Worm (Caenorhabditis elegans): ENCODE results near the gene F49E8.6.

The F49E8.6 gene

ce11 chrIV:7550445-7550844 lies 4.0 kb downstream of the F49E8.6 start, which contains the start of gene pam-1:
Gene pam-1, minus strand, starts transcription at chrIV:7550812.
- TF ChIP-seq cebp-1 (GFP tag; IDR thresholded peaks at IDR 0.05) (no peak), cebp-1 (tag; optimal IDR thresholded peaks at IDR 0.05) (peak; percentile 42), tlf-1 (GFP tag; optimal IDR thresholded peaks at IDR 0.05) (no peak), nfyb-1 (GFP tag; IDR thresholded peaks at IDR 0.05) (peak; percentile 26; the same call in 1 of the 2 replicates)

- TF ChIP-seq let-607 (tag; optimal IDR thresholded peaks at IDR 0.05) (peak; percentile 89 to 96), pha-4 (tag; optimal IDR thresholded peaks at IDR 0.05) (no peak), ccch-3 (GFP tag; optimal IDR thresholded peaks at IDR 0.05) (no peak), lin-54 (GFP tag; optimal IDR thresholded peaks at IDR 0.05) (peak; percentile 36), Y53F4B.3 (GFP tag; IDR thresholded peaks at IDR 0.05) (no peak), madf-6 (GFP tag; IDR thresholded peaks at IDR 0.05) (peak; percentile 31; the same call in 1 of the 2 replicates), tlf-1 (GFP tag; optimal IDR thresholded peaks at IDR 0.05) (no peak), ztf-25 (GFP tag; IDR thresholded peaks at IDR 0.05) (no peak), lin-26 (GFP tag; IDR thresholded peaks at IDR 0.05) (peak; percentile 43), mel-28 (tag; optimal IDR thresholded peaks at IDR 0.05; ENCODE audit: borderline replicate concordance) (no peak), madf-8 (GFP tag; conservative IDR thresholded peaks at IDR 0.05) (no peak), Y56A3A.18 (GFP tag; IDR thresholded peaks at IDR 0.05) (no peak), nfya-2 (GFP tag; IDR thresholded peaks at IDR 0.05) (no peak), nhr-80 (tag; optimal IDR thresholded peaks at IDR 0.05) (peak; percentile 96), dox-1 (GFP tag; IDR thresholded peaks at IDR 0.05) (peak; percentile 66), ztf-22 (GFP tag; optimal IDR thresholded peaks at IDR 0.05) (no peak), hlh-26 (GFP tag; conservative IDR thresholded peaks at IDR 0.05) (no peak), F57C9.4 (tag; optimal IDR thresholded peaks at IDR 0.05) (no peak), pbrm-1 (GFP tag; IDR thresholded peaks at IDR 0.05) (no peak), F49E8.2 (tag; optimal IDR thresholded peaks at IDR 0.05; ENCODE audit: insufficient read depth) (no peak), F57A8.1 (GFP tag; optimal IDR thresholded peaks at IDR 0.05) (no peak), hmg-1.2 (GFP tag; IDR thresholded peaks at IDR 0.05) (no peak; the same call in 1 of the 2 replicates), hmg-20 (GFP tag; IDR thresholded peaks at IDR 0.05) (no peak), lsy-27 (tag; optimal IDR thresholded peaks at IDR 0.05; ENCODE audit: borderline replicate concordance, insufficient read depth) (no peak), rec-8 (tag; optimal IDR thresholded peaks at IDR 0.05) (no peak), madf-10 (tag; optimal IDR thresholded peaks at IDR 0.05) (peak; percentile 18), nfyb-1 (GFP tag; IDR thresholded peaks at IDR 0.05) (0 out of 2 replicates have a peak, but pooled peaks have one; percentile 25), ztf-18 (tag; optimal IDR thresholded peaks at IDR 0.05) (peak; percentile 55), ets-4 (GFP tag; optimal IDR thresholded peaks at IDR 0.05) (peak; percentile 86), Y79H2A.3 (GFP tag; conservative IDR thresholded peaks at IDR 0.05) (no peak), attf-3 (GFP tag; conservative IDR thresholded peaks at IDR 0.05) (no peak), attf-5 (GFP tag; optimal IDR thresholded peaks at IDR 0.05) (peak; percentile 58), zfh-2 (GFP tag; conservative IDR thresholded peaks at IDR 0.05) (peak; percentile 68; the same call in 1 of the 2 replicates), nhr-120 (GFP tag; IDR thresholded peaks at IDR 0.05) (0 out of 2 replicates have a peak, but pooled peaks have one; percentile 32), Y67H2A.10 (GFP tag; conservative IDR thresholded peaks at IDR 0.05) (no peak), unc-62 (GFP tag; optimal IDR thresholded peaks at IDR 0.05) (no peak), sdz-38 (tag; optimal IDR thresholded peaks at IDR 0.05) (no peak), Y53G8AR.9 (GFP tag; conservative IDR thresholded peaks at IDR 0.05) (no peak), T26A5.8 (tag; optimal IDR thresholded peaks at IDR 0.05) (no peak), attf-6 (GFP tag; IDR thresholded peaks at IDR 0.05) (no peak), F22D6.2 (tag; optimal IDR thresholded peaks at IDR 0.05) (no peak), C06A6.2 (GFP tag; conservative IDR thresholded peaks at IDR 0.05) (no peak), hlh-12 (tag; optimal IDR thresholded peaks at IDR 0.05) (no peak), B0336.3 (GFP tag; IDR thresholded peaks at IDR 0.05) (no peak), ztf-26 (tag; optimal IDR thresholded peaks at IDR 0.05) (no peak)
Observed at ce11 chrIV:7549844-7550243, 4.6 kb downstream of the F49E8.6 start.

All from whole organism, young adult.